Worm (Caenorhabditis elegans) whole organism, young adult: ENCODE results near the gene C14B1.8.

Experiments
- F22D6.2 ChIP-seq: sonication (generic microtip); optimal IDR thresholded peaks from 2 replicates; lab custom pipeline; 2016; ENCODE audit warnings: mild to moderate bottlenecking, missing genetic modification characterization, missing compliant biosample characterization
- F55B11.4 ChIP-seq: sonication (generic microtip); optimal IDR thresholded peaks from 2 replicates; lab custom pipeline; 2016; ENCODE audit warnings: missing compliant biosample characterization, missing genetic modification characterization, borderline replicate concordance; ENCODE audit not compliant: insufficient read depth
- T26A5.8 ChIP-seq: sonication (generic microtip); optimal IDR thresholded peaks from 2 replicates; lab custom pipeline; 2016; ENCODE audit warnings: missing genetic modification characterization, missing compliant biosample characterization
- chd-7 ChIP-seq: sonication (generic microtip); optimal IDR thresholded peaks from 2 replicates; lab custom pipeline; 2016; ENCODE audit warnings: mild to moderate bottlenecking, missing genetic modification characterization, moderate library complexity, missing compliant biosample characterization
- ekl-4 ChIP-seq: fragments of 200-800 bp; sonication (Bioruptor generic); IDR thresholded peaks from 2 replicates; pipeline ENCODE4 v1.3.6; 2022; ENCODE audit warnings: missing genetic modification reagents, missing genetic modification characterization, missing compliant biosample characterization
- him-1 ChIP-seq: sonication (generic microtip); optimal IDR thresholded peaks from 2 replicates; lab custom pipeline; 2016; ENCODE audit warnings: missing genotype, missing genetic modification reagents, missing genetic modification characterization, missing compliant biosample characterization
- hmg-20 ChIP-seq: fragments of 200-800 bp; sonication (Bioruptor generic); IDR thresholded peaks from 2 replicates; pipeline ENCODE4 v1.3.6; 2022; ENCODE audit warnings: missing genetic modification reagents, missing genetic modification characterization, missing compliant biosample characterization
- lin-35 ChIP-seq, 3 experiments: fragments of 150-350 bp in 2 of 3; sonication (generic microtip) in 1 of 3; optimal IDR thresholded peaks; 2 replicates each; lab custom pipeline; 2014 to 2018; ENCODE audit warnings: missing biosample characterization in 3 of 3, missing genetic modification characterization in 3 of 3, missing genetic modification reagents in 3 of 3
- nfya-1 ChIP-seq: sonication (generic microtip); optimal IDR thresholded peaks from 2 replicates; lab custom pipeline; 2017; ENCODE audit warnings: antibody characterized with exemption, missing compliant biosample characterization, missing genetic modification characterization, borderline replicate concordance; ENCODE audit not compliant: insufficient read depth

- no peak for TF ChIP-seq ekl-4 (GFP tag; lab: Robert Waterston, UW)
- no peak for TF ChIP-seq chd-7
- no peak for TF ChIP-seq F55B11.4 (tag; lab: Kevin White, UChicago)
- no peak for TF ChIP-seq hmg-20
- no peak for TF ChIP-seq him-1 (tag; lab: Kevin White, UChicago)
- no peak for TF ChIP-seq T26A5.8 (tag; lab: Kevin White, UChicago)
- TF ChIP-seq F22D6.2 (tag; lab: Kevin White, UChicago), result no peak
- TF ChIP-seq lin-35 (GFP tag; optimal IDR thresholded peaks at IDR 0.05; lab: Kevin White, UChicago), result no peak
- no peak for TF ChIP-seq nfya-1 (tag; lab: Kevin White, UChicago)
These were observed 39.8 kb upstream of the C14B1.8 start, which contains the start of gene arcp-1 for ce11 chrIII:3759312-3759711.
